Fruit fly (Drosophila melanogaster) whole organism, embryonic: ENCODE data around the gene CG33298.

ENCODE experiments used
- CG12769 ChIP-seq: fragments of 200-800 bp; sonication (Bioruptor generic); optimal IDR thresholded peaks from 2 replicates; lab custom pipeline; 2019; ENCODE audit warnings: missing biosample characterization, mild to moderate bottlenecking, missing genetic modification characterization, moderate library complexity
- CG14014 ChIP-seq: fragments of 200-800 bp; sonication (Bioruptor generic); IDR thresholded peaks from 2 replicates; pipeline ENCODE4 v1.3.6; 2022; ENCODE audit warnings: missing biosample characterization, missing genetic modification characterization
- CG7372 ChIP-seq: fragments of 200-800 bp; sonication (Bioruptor generic); IDR thresholded peaks from 2 replicates; pipeline ENCODE4 v1.3.6; 2022; ENCODE audit warnings: missing biosample characterization, missing genetic modification characterization
- E2f1 ChIP-seq: fragments of 200-800 bp; sonication (Bioruptor generic); IDR thresholded peaks from 2 replicates; pipeline ENCODE4 v1.3.6; 2022; ENCODE audit warnings: missing biosample characterization, missing genetic modification characterization
- HmgZ ChIP-seq: fragments of 200-800 bp; sonication (Bioruptor generic); optimal IDR thresholded peaks from 2 replicates; lab custom pipeline; 2018; ENCODE audit warnings: missing biosample characterization, mild to moderate bottlenecking, missing genetic modification characterization
- Hr51 ChIP-seq, 2 experiments: fragments of 200-800 bp; sonication (Bioruptor generic); optimal IDR thresholded peaks; 2 replicates in 1 of 2; 3 replicates in 1 of 2; lab custom pipeline; 2016 to 2018; ENCODE audit warnings: missing biosample characterization in 2 of 2, missing genetic modification characterization in 2 of 2, mild to moderate bottlenecking in 1 of 2, moderate library complexity in 1 of 2
- chif ChIP-seq, 2 experiments: fragments of 200-800 bp; sonication (Bioruptor generic); optimal IDR thresholded peaks; 3 replicates each; lab custom pipeline; 2016; ENCODE audit warnings: missing biosample characterization in 2 of 2, missing genetic modification characterization in 2 of 2
- esg ChIP-seq: fragments of 200-800 bp; sonication (Bioruptor generic); conservative IDR thresholded peaks from 2 replicates; pipeline ENCODE4 v1.3.6; 2022; ENCODE audit warnings: missing biosample characterization, missing genetic modification characterization
- jing ChIP-seq: fragments of 200-800 bp; sonication (Bioruptor generic); optimal IDR thresholded peaks from 2 replicates; lab custom pipeline; 2018; ENCODE audit warnings: missing biosample characterization, mild to moderate bottlenecking, missing genetic modification characterization
- kni ChIP-seq: fragments of 200-800 bp; sonication (Bioruptor generic); optimal IDR thresholded peaks from 3 replicates; lab custom pipeline; 2017; ENCODE audit warnings: mild to moderate bottlenecking, missing biosample characterization, missing genetic modification reagents, missing genetic modification characterization
- oc ChIP-seq: fragments of 200-800 bp; sonication (Bioruptor generic); optimal IDR thresholded peaks from 2 replicates; lab custom pipeline; 2018; ENCODE audit warnings: missing biosample characterization, mild to moderate bottlenecking, missing genetic modification characterization, moderate library complexity
- pros ChIP-seq: fragments of 200-800 bp; sonication (Bioruptor generic); optimal IDR thresholded peaks from 3 replicates; lab custom pipeline; 2019; ENCODE audit warnings: missing biosample characterization, mild to moderate bottlenecking, missing genetic modification characterization, moderate library complexity

DNA sequence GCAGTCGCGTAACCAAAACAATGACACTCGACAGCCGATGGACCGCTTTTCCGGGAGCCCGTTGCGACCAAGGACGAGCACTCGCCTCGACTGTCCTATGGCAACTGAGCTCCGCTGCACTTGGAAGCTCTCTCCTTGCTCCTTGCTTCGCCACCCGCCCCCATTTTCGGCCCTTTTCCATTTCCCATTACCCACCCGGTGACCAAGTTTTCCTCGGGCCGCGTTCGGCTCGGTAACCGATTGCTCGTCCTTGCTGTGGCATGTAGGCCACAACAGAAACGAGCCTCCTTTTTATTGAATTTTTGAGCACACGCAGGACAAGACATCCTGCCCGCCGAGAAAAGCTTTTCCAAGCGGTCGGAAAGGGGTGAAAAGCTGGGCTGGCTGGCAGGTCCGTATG, 71.4 kb downstream of the CG33298 start, which contains the start of gene jp:
- TF ChIP-seq jing (GFP tag; lab: Kevin White, UChicago) (no peak), esg (GFP tag; lab: Robert Waterston, UW) (no peak), E2f1 (GFP tag; lab: Robert Waterston, UW) (no peak), HmgZ (tag; lab: Kevin White, UChicago) (no peak), Hr51 (GFP tag; optimal IDR thresholded peaks at IDR 0.05; lab: Kevin White, UChicago) (no peak), oc (no peak), CG12769 (tag; lab: Kevin White, UChicago) (no peak), chif (GFP tag; optimal IDR thresholded peaks at IDR 0.05; lab: Kevin White, UChicago) (no peak), kni (GFP tag; lab: Kevin White, UChicago) (no peak), CG7372 (GFP tag; lab: Robert Waterston, UW) (no peak), CG14014 (GFP tag; lab: Robert Waterston, UW) (no peak), pros (GFP tag; lab: Kevin White, UChicago) (no peak)
